Fruit fly (Drosophila melanogaster): ENCODE results near the gene CG18404.
A peak's percentile ranks its signal among the peaks of the same experiment; 100 is the strongest.

DNA sequence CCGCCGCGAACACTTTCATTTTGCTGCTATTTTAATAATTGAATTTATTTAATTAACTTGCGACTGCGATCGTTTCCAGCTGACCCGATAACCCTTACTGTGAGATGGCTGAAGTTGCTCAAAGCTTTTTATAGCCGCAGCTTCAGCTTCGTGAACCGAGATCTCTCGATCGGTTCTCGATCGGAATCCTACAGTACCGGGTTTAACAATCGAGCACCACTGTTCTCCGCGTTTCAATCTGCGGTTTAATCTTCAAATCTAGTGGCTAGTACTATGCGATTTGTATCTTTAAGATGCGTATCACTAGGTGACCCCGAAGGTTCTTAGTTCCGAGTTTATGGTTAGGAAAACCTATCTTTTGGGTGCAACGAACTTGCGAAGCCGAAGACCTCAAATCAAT, 6.4 kb upstream of the CG18404 start, which contains the start of gene CG9733:
- TF ChIP-seq CG32006 (GFP tag; optimal IDR thresholded peaks at IDR 0.05) (no peak), CG3919 (GFP tag; optimal IDR thresholded peaks at IDR 0.05) (no peak), CG6163 (GFP tag; IDR thresholded peaks at IDR 0.05) (no peak), CG1621 (tag; optimal IDR thresholded peaks at IDR 0.05) (no peak), svp (GFP tag) (peak; percentile 28), CG6792 (GFP tag; optimal IDR thresholded peaks at IDR 0.05) (no peak), Ets96B (tag; optimal IDR thresholded peaks at IDR 0.05) (no peak), ss (GFP tag; optimal IDR thresholded peaks at IDR 0.05) (no peak), salr (GFP tag; optimal IDR thresholded peaks at IDR 0.05) (no peak), CG31627 (GFP tag; optimal IDR thresholded peaks at IDR 0.05) (no peak), CG7368 (GFP tag; optimal IDR thresholded peaks at IDR 0.05) (no peak), Smox (GFP tag; optimal IDR thresholded peaks at IDR 0.05) (no peak), CG6854 (GFP tag; optimal IDR thresholded peaks at IDR 0.05) (no peak)
